Fruit fly (Drosophila melanogaster): ENCODE measurements around the gene 7B2.

The 7B2 gene

DNA sequence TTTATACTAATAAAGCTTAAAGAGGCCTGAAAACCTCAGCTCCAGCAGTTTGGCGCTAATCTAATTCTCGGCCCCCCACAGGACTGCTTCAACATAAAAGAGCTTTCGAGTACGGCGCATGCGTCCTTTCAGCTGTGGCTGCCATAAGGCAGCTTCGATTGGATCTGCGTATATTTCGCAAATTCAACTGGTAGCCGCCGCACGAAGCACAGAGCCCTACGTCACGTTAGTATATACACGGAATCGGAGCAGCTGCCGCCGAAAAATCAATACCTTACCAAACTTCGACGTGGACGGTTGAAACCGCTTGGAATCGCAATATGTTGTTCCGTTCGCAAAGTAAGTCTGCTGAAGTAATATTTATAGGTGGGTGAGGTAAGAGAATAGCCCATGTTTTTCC lies at the start of gene 7B2:
Gene 7B2 (plus strand): TSS at position 169 of the 400 bp plus-strand sequence.
- TF ChIP-seq CG8478 (optimal IDR thresholded peaks at IDR 0.05) (no peak), CTCF (optimal IDR thresholded peaks at IDR 0.05) (no peak)

DNA sequence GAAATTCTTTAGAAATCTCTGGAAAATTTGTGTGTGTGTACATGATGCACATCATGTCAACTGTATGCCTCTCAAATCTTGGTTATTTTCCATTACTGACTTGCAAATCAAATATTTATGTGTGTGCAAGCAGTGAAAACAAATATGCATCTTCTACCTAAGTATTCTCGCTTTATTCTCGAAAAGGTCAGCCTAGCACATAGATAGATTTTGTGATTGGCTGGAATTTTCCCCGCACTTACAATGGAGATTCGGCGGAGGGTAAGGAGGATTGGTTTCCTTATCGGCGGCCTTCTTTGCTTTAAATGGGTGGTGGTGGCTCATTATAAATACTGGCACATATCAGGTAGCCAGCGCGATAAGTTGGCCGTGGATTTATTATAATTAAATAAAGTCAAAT lies 48.7 kb upstream of the 7B2 start:
- TF ChIP-seq CG8478 (optimal IDR thresholded peaks at IDR 0.05) (no peak), CTCF (optimal IDR thresholded peaks at IDR 0.05) (no peak)

DNA sequence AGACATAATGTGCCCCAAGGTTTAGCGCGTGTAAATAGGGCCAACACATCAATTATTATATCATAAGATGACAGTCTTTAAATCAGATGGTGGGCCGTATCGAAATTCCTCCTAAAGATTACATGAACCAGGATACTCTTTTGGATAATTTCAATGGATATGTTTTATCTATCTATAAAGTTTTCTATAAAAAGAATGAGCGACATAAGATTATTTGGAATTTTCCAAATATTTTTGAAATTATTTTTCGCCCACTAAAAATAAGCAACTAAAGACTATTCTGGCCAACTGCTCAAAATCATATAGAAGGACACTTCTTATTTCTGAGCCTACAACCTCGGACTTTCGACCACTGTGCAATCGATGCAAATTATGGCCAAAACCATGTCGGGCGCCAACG lies 46.2 kb upstream of the 7B2 start:
- TF ChIP-seq CTCF (optimal IDR thresholded peaks at IDR 0.05) = no peak
- TF ChIP-seq CG8478 (optimal IDR thresholded peaks at IDR 0.05) = no peak

DNA sequence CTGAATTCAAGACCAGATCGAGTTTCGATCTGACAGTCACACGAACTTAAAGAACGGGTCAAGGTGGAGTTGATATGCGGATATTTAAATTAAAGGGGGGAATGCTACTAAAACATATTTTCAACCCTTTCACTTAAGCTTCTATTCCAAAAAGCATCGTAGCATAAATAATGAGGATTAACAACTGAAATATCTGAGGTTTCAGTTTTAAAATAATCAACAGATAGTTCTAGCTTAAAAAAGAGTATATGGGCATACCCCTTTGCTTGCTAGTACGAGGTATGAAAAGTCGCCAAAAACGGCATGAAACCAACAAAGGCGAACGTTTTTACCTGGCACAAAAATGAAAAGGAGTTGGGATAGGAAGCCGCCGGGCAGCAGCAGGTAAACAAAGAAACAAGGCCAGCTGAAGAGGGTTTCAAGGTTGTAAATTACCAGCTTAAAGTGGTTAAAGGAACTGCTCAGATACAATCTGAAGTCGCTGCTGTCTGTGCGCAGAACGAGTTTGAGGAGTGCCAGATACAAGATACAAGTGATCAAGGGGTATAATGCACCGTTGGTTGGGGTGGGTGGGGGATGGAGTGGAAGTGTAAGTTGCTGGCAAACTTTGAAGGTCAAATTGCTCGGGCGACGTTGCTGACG lies 44.7 kb upstream of the 7B2 start:
- TF ChIP-seq CTCF (optimal IDR thresholded peaks at IDR 0.05) (no peak), CG8478 (optimal IDR thresholded peaks at IDR 0.05) (no peak)

DNA sequence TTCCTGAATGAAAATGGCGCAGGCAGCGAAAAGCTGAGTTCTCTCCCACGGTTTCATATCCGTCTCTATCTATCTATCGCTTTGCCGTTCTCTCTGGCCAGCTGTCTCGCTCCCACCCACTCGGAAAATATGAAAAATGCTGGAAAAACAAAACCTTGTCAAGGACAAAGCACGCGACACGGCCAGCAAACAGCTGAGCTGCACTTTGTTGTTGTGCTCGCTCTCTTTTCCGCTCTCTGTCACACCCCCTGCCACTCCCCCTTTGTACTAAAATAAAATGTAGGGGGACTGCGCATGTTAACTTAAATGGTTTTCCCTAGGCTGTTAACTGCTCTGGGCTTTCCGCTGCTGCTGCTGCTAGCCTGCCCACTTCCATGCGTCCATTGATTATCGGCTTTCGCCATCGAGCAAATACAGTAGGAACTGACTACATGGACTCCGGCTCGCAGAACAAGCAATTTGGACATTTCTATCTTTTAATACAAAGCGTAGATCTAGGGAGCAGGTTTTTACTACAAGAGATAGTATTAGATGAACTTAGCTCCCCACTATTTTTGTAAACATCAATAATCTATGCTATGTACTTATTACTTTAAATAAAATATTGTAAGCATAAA lies 29.8 kb upstream of the 7B2 start:
- TF ChIP-seq CG8478 (optimal IDR thresholded peaks at IDR 0.05) (no peak), CTCF (optimal IDR thresholded peaks at IDR 0.05) (no peak)

DNA sequence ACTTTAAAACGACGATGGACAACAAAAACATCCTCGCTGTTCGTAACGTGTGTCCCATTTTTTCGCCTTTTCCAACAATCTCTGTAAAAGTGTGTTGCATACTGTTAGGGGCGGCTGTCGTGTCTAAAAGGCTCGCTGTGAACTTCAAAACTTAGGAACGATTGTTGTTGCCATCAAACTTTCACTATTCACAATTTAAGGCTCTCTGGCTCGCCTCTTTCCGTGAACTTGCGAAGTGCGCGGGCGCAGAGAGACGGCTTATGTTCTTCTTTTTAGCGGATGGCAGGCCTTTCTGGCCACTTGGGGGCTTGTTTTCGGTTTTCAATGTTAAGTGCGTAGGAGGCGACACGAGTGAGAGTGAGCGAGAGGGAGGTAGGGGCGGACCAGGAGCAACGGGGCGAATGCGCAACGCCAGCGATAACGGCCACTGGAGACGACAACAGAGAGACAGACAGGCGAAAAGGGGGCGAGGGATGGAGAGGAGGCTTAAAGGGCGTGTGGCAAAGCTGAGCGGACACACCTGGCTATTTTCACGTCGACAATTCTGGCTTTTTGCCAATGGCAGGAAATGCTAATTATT lies 26.1 kb upstream of the 7B2 start, which contains the start of gene mtd:
Gene mtd (minus strand): TSS at position 51 of the 580 bp plus-strand sequence.
- TF ChIP-seq CTCF (optimal IDR thresholded peaks at IDR 0.05) (no peak), CG8478 (optimal IDR thresholded peaks at IDR 0.05) (no peak)

DNA sequence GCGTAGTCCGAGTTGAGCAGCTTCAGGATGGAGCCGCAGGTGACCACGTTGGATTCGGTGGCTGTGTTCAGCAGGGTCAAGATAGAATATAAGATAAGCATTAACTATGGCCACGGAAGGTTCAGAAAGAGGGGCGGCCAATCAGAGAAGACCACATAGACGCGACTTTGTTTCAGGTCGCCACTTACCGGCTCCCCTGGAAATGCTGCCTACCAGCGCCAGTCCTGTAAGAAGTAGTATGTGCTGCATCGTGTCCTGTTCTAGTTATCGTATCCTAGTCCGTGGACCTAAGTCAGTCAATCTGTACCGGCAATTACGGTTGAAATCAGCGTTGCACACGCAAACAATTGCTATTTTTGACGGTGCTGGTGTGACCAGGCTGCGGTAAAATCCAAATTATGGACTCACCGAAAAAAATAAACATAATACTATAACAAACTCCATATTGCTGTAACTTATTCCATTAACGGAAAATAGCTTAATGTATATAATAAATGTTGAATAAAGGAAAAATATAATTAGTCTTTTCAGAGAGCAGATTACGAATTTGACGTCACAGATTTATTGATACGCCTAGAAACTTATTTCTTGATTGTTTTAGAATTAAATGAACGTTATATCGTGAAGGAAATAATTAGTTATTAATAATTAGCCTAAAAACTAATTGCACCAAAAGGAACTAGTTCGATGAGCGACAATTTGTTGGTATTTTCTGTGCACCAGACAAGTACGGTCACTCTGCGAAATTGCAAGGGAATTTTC lies 22.0 kb upstream of the 7B2 start, which contains the start of the genes CG11999 and CG1161:
Gene CG11999 (minus strand): TSS at position 375 of the 762 bp plus-strand sequence.
Gene CG1161 (plus strand): TSS at position 720 of the 762 bp plus-strand sequence.
- TF ChIP-seq CTCF (optimal IDR thresholded peaks at IDR 0.05) (no peak), CG8478 (optimal IDR thresholded peaks at IDR 0.05) (no peak)

DNA sequence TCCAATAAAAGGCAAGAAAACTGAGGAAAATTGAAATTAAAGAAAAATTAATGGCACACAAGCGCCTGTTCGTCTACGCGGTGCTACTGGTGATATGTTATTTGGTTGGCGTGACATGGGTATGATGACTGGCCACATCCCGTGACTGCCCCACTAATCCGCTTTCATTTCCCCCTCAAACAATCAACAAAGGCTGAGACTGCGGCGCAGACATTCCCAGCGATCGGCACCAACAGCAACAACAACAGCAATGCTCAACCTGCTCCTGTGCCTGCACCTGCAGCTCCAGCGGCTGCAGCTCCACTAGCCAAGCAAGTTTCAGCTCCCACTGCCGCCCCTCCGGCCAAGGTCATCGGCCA lies 21.5 kb upstream of the 7B2 start:
- TF ChIP-seq CTCF (optimal IDR thresholded peaks at IDR 0.05) (no peak), CG8478 (optimal IDR thresholded peaks at IDR 0.05) (no peak)

DNA sequence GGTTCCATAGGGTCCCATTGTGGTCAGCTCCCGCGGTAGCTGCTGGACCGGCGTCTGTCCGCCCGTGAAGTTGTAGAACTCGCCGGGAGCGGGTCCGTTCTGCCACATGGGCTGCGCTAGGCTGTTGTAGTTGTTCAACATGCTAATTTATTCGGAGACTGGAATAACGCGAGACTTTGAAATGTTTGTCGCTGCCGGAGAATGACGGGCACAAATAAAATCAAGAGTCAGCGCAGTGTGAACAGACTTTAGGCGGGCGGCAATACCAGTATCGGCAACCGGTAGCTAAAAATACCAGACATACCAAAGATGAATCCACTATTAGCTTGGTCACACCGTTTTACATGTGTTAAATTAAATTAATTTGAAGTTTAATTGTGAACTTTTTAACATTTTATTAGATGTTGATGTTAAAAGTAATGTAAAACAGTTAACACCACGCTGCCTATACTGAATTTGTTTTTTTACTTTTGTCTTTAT lies 18.6 kb upstream of the 7B2 start, which contains the start of gene Prosbeta7:
Gene Prosbeta7 (minus strand): TSS at position 430 of the 480 bp plus-strand sequence.
- TF ChIP-seq CTCF (optimal IDR thresholded peaks at IDR 0.05) (peak in 1 of 2 experiments; percentile 11), CG8478 (optimal IDR thresholded peaks at IDR 0.05) (no peak)

DNA sequence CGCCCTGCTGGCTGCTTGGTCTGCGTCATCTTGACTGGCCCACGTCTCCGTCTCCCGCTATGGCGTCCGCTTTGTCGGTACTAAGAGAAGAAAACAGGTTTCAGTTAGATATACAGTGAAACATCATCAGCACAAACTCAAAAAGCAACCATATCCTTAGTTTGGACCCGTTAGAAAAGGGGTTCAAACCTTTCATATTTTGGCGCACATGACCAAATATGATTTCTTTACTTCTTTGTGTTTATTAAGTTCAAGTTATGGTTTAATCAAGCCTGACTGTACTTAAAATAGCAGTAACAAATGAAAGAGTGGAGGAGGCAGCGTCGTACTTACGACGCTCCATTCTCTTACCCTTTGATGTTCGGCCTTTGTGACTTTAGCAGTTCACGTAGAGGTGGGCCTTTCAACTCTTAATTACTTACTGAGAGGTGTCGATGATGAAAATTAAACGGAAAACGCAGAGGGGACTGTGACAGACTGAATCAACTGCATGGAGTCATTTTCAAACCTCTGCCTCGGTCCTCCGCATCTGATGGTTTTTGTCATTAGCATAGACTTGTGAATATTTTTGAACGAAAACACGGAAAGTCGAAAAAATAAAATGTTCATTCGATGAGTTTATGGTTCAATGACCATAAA lies 14.8 kb upstream of the 7B2 start:
- TF ChIP-seq CTCF (optimal IDR thresholded peaks at IDR 0.05) (no peak), CG8478 (optimal IDR thresholded peaks at IDR 0.05) (no peak)

DNA sequence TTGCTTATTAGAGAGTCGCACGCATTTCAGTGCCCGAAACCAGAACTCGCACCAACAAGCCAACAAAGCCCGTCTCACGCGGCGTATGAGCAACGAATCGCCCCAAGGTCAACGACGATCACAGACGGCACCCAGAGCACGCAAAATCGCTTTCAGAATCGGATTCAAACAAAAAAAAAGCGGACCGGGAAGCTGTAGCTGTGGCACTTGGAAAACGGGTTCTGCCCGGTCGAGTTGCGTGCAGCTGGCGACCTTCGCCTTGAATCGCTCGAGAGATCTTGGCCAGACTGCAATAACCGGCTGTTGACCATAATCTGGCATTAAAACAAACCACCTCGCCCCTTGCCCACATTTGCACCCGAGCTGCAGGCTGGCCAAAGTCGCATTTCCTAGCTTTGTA lies 13.2 kb upstream of the 7B2 start:
- no peak for TF ChIP-seq CTCF (optimal IDR thresholded peaks at IDR 0.05)
- TF ChIP-seq CG8478 (optimal IDR thresholded peaks at IDR 0.05) = no peak

DNA sequence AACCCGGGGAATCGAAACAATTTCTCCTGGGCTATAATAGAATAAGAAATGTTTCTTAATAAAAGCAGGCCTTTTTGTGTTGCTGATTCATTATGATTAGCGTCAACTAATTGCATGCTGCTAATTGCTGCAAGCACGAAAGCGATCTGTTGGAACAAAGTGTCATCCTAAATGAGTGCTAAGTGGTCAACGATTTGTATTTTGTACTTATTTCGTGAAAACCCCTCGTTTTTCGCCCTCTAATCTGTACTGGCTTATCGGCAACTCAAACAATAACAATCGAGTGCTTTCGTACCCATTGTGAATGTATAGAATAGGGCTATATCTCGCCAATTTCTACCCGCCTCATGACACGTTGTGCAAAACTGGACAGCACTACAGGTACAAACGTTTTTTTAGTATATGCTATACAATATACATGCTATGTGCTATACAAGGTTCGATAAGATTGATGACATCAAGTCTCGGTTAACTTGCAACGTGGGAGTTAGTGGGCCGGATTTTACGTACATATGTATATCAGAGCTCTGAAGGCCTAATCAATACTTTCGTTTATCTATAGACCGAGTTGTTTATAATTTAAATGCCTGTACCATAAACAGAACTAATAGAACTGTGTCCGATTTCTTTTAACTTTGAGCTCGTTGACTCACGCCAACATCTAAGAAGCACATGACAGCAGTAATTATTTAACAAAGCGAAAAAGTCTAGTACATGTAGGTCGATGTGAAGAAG lies 11.9 kb upstream of the 7B2 start:
- no peak for TF ChIP-seq CG8478 (optimal IDR thresholded peaks at IDR 0.05)
- TF ChIP-seq CTCF (optimal IDR thresholded peaks at IDR 0.05) = no peak

DNA sequence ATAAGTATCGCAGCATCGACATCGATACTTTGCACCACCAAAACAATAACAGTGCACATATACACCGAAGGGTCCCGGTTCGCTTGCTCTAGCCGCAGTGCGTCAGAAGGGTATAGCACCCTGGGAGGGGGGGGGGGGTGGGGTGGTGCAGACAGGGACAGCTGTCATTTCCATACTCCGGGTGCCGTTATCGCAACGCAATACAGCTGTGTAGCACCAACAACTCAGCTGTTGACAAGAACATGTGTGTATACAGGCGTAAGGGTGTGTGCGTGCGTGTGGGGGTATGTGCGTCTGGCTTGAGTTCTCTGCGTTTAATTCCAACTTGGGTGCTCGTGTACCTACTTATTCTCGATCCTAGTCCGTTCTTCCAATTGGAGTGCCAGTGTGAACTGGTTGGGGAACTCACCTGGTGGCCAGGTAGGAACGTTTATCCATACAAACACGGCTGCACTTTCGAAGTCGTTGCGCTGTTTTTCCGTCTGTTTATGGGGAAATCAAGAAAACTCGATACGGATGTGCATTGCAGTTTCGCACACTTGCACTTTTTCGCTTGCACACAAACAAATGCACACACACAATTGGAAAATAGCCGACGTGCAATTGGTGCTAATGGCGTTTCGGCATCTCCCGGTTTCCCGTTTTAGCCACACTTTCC lies 8.9 kb upstream of the 7B2 start:
- no peak for TF ChIP-seq CTCF (optimal IDR thresholded peaks at IDR 0.05)
- no peak for TF ChIP-seq CG8478 (optimal IDR thresholded peaks at IDR 0.05)

Data from S2 (cell line).